Worm (Caenorhabditis elegans): ENCODE measurements around the gene dpy-11.

- no peak for TF ChIP-seq ama-1 (optimal IDR thresholded peaks at IDR 0.05)
- TF ChIP-seq tra-4 (tag; optimal IDR thresholded peaks at IDR 0.05): no peak
- no peak for TF ChIP-seq ets-7 (tag; optimal IDR thresholded peaks at IDR 0.05)
- no peak for TF ChIP-seq flt-1 (GFP tag; IDR thresholded peaks at IDR 0.05)
- TF ChIP-seq sea-1 (GFP tag; conservative IDR thresholded peaks at IDR 0.05): no peak
- TF ChIP-seq hnd-1 (tag; optimal IDR thresholded peaks at IDR 0.05): no peak
- no peak for TF ChIP-seq tbx-37 (GFP tag; conservative IDR thresholded peaks at IDR 0.05)
- no peak for TF ChIP-seq ceh-36 (tag; optimal IDR thresholded peaks at IDR 0.05)
- no peak for TF ChIP-seq F13C5.2 (tag; optimal IDR thresholded peaks at IDR 0.05)
- no peak for TF ChIP-seq hmg-4 (GFP tag; optimal IDR thresholded peaks at IDR 0.05)
These were observed 26.2 kb downstream of the dpy-11 start, which contains the start of gene lec-10 for ce11 chrV:6488849-6489248.
